Worm (Caenorhabditis elegans) whole organism, L4 larva: Measurements from ENCODE around the gene F42A9.17.

Experiments
- F44E2.7 ChIP-seq: fragments of 200-800 bp; sonication (Bioruptor generic); IDR thresholded peaks from 2 replicates; pipeline ENCODE4 v2.1.2; 2022; ENCODE audit warnings: missing genetic modification characterization, missing compliant biosample characterization
- T20F7.1 ChIP-seq: fragments of 200-800 bp; sonication (Bioruptor generic); optimal IDR thresholded peaks from 2 replicates; lab custom pipeline; 2018; ENCODE audit warnings: mild to moderate bottlenecking, missing genetic modification characterization, missing compliant biosample characterization
- Y105C5A.15 ChIP-seq: fragments of 200-800 bp; sonication (Bioruptor generic); IDR thresholded peaks from 2 replicates; pipeline ENCODE4 v1.3.6; 2022; ENCODE audit warnings: missing genetic modification characterization, missing compliant biosample characterization
- ZK337.2 ChIP-seq: fragments of 200-800 bp; sonication (Bioruptor generic); IDR thresholded peaks from 2 replicates; pipeline ENCODE4 v1.3.6; 2022; ENCODE audit warnings: missing genetic modification reagents, missing genetic modification characterization, missing compliant biosample characterization
- aha-1 ChIP-seq: fragments of 150-350 bp; peaks from one replicate; lab custom pipeline; 2014; ENCODE audit warnings: missing biosample characterization, missing genetic modification characterization
- arid-1 ChIP-seq: fragments of 200-800 bp; sonication (Bioruptor generic); conservative IDR thresholded peaks from 2 replicates; pipeline ENCODE4 v1.3.6; 2022; ENCODE audit warnings: missing genetic modification reagents, missing genetic modification characterization, missing compliant biosample characterization
- attf-4 ChIP-seq: sonication (generic microtip); optimal IDR thresholded peaks from 3 replicates; lab custom pipeline; 2017; ENCODE audit warnings: missing biosample characterization, missing genetic modification characterization
- daf-16 ChIP-seq, 3 experiments: sonication (generic microtip); optimal IDR thresholded peaks; 2 replicates each; lab custom pipeline; 2016 to 2017; ENCODE audit warnings: missing genetic modification characterization in 3 of 3, missing genetic modification reagents in 3 of 3, mild to moderate bottlenecking in 2 of 3, missing compliant biosample characterization in 2 of 3, missing biosample characterization in 1 of 3, moderate library complexity in 1 of 3
- dmd-6 ChIP-seq: fragments of 200-800 bp; sonication (Bioruptor generic); IDR thresholded peaks from 2 replicates; pipeline ENCODE4 v1.3.6; 2022; ENCODE audit warnings: missing genetic modification reagents, missing genetic modification characterization, missing compliant biosample characterization
- dpl-1 ChIP-seq: fragments of 150-350 bp; optimal IDR thresholded peaks from 2 replicates; lab custom pipeline; 2014; ENCODE audit warnings: missing biosample characterization, missing genetic modification reagents, missing genetic modification characterization
- dve-1 ChIP-seq: sonication (generic microtip); optimal IDR thresholded peaks from 2 replicates; lab custom pipeline; 2017; ENCODE audit warnings: antibody characterized with exemption, mild to moderate bottlenecking, missing genetic modification characterization, missing compliant biosample characterization; ENCODE audit not compliant: insufficient read depth
- hif-1 ChIP-seq, 2 experiments: sonication (generic microtip); optimal IDR thresholded peaks; 2 replicates each; lab custom pipeline; 2016 to 2017; ENCODE audit warnings: missing compliant biosample characterization in 2 of 2, missing genetic modification characterization in 2 of 2, missing genetic modification reagents in 2 of 2, missing genotype in 2 of 2, mild to moderate bottlenecking in 1 of 2
- hlh-11 ChIP-seq: fragments of 200-800 bp; sonication (Bioruptor generic); optimal IDR thresholded peaks from 2 replicates; lab custom pipeline; 2018; ENCODE audit warnings: mild to moderate bottlenecking, missing genetic modification characterization, missing compliant biosample characterization
- hlh-30 ChIP-seq: sonication (generic microtip); optimal IDR thresholded peaks from 2 replicates; lab custom pipeline; 2017; ENCODE audit warnings: antibody characterized with exemption, mild to moderate bottlenecking, missing genetic modification characterization, missing compliant biosample characterization; ENCODE audit not compliant: insufficient read depth
- hmg-1.1 ChIP-seq: fragments of 200-800 bp; sonication (Bioruptor generic); IDR thresholded peaks from 2 replicates; pipeline ENCODE4 v1.3.6; 2022; ENCODE audit warnings: missing genetic modification reagents, missing genetic modification characterization, missing compliant biosample characterization
- lin-1 ChIP-seq: fragments of 200-800 bp; sonication (Bioruptor generic); IDR thresholded peaks from 2 replicates; pipeline ENCODE4 v1.3.6; 2022; ENCODE audit warnings: missing genetic modification reagents, missing genetic modification characterization, missing compliant biosample characterization
- lin-13 ChIP-seq: fragments of 150-350 bp; optimal IDR thresholded peaks from 2 replicates; lab custom pipeline; 2014; ENCODE audit warnings: missing biosample characterization, missing genetic modification reagents, missing genetic modification characterization
- lin-29 ChIP-seq: fragments of 200-800 bp; sonication (Bioruptor generic); IDR thresholded peaks from 2 replicates; pipeline ENCODE4 v1.3.6; 2022; ENCODE audit warnings: missing genetic modification reagents, missing genetic modification characterization, missing compliant biosample characterization
- lin-38 ChIP-seq: fragments of 200-800 bp; sonication (Bioruptor generic); IDR thresholded peaks from 2 replicates; pipeline ENCODE4 v1.3.6; 2022; ENCODE audit warnings: missing genetic modification reagents, missing genetic modification characterization, missing compliant biosample characterization
- lin-39 ChIP-seq: fragments of 150-350 bp; optimal IDR thresholded peaks from 2 replicates; lab custom pipeline; 2014; ENCODE audit warnings: missing biosample characterization, missing genetic modification reagents, missing genetic modification characterization
- lsy-2 ChIP-seq, 2 experiments: fragments of 150-350 bp in 1 of 2; sonication (generic microtip) in 1 of 2; optimal IDR thresholded peaks; 2 replicates each; lab custom pipeline; 2014 to 2017; ENCODE audit warnings: missing biosample characterization in 2 of 2, missing genetic modification characterization in 2 of 2
- madf-5 ChIP-seq, 2 experiments: fragments of 200-800 bp; sonication (Bioruptor generic); IDR thresholded peaks; 2 replicates each; pipeline ENCODE4 v1.3.6; 2022; ENCODE audit warnings: missing compliant biosample characterization in 2 of 2, missing genetic modification characterization in 2 of 2
- madf-9 ChIP-seq: fragments of 200-800 bp; sonication (Bioruptor generic); conservative IDR thresholded peaks from 2 replicates; pipeline ENCODE4 v1.3.6; 2022; ENCODE audit warnings: missing genetic modification reagents, missing genetic modification characterization, missing compliant biosample characterization
- mdl-1 ChIP-seq, 2 experiments: fragments of 150-350 bp in 1 of 2; sonication (generic microtip) in 1 of 2; optimal IDR thresholded peaks; 2 replicates each; lab custom pipeline; 2014 to 2017; ENCODE audit warnings: missing biosample characterization in 2 of 2, missing genetic modification characterization in 2 of 2
- mep-1 ChIP-seq: fragments of 150-350 bp; sonication (generic microtip); optimal IDR thresholded peaks from 3 replicates; lab custom pipeline; 2014; ENCODE audit warnings: missing biosample characterization, missing genetic modification characterization
- mxl-2 ChIP-seq: fragments of 200-800 bp; sonication (Bioruptor generic); conservative IDR thresholded peaks from 2 replicates; pipeline ENCODE4 v1.3.6; 2022; ENCODE audit warnings: missing genetic modification reagents, missing genetic modification characterization, missing compliant biosample characterization
- mxl-3 ChIP-seq: fragments of 200-800 bp; sonication (Bioruptor generic); optimal IDR thresholded peaks from 2 replicates; lab custom pipeline; 2018; ENCODE audit warnings: mild to moderate bottlenecking, missing genetic modification characterization, missing compliant biosample characterization
- nhr-102 ChIP-seq: sonication (generic microtip); optimal IDR thresholded peaks from 2 replicates; lab custom pipeline; 2016; ENCODE audit warnings: mild to moderate bottlenecking, missing genetic modification characterization, moderate library complexity, missing compliant biosample characterization
- nhr-11 ChIP-seq: fragments of 150-350 bp; optimal IDR thresholded peaks from 2 replicates; lab custom pipeline; 2014; ENCODE audit warnings: missing biosample characterization, missing genetic modification characterization
- nhr-25 ChIP-seq: sonication (generic microtip); optimal IDR thresholded peaks from 2 replicates; lab custom pipeline; 2017; ENCODE audit warnings: missing genetic modification characterization, mild to moderate bottlenecking, missing compliant biosample characterization, antibody characterized with exemption, moderate library complexity, borderline replicate concordance; ENCODE audit not compliant: insufficient read depth
- nhr-28 ChIP-seq: fragments of 150-350 bp; optimal IDR thresholded peaks from 2 replicates; lab custom pipeline; 2014; ENCODE audit warnings: missing biosample characterization, missing genetic modification characterization
- nhr-48 ChIP-seq: sonication (generic microtip); optimal IDR thresholded peaks from 2 replicates; lab custom pipeline; 2016; ENCODE audit warnings: mild to moderate bottlenecking, missing genetic modification characterization, missing compliant biosample characterization
- nhr-6 ChIP-seq: fragments of 150-350 bp; optimal IDR thresholded peaks from 2 replicates; lab custom pipeline; 2014; ENCODE audit warnings: missing biosample characterization, missing genetic modification characterization
- pha-4 ChIP-seq, 2 experiments: fragments of 150-350 bp in 1 of 2; fragments of 200-800 bp in 1 of 2; sonication (Bioruptor generic) in 1 of 2; IDR thresholded peaks in 1 of 2; optimal IDR thresholded peaks in 1 of 2; 2 replicates each; pipeline versions ENCODE4 v1.3.6 to Lab custom; 2014 to 2022; ENCODE audit warnings: missing genetic modification characterization in 2 of 2, missing genetic modification reagents in 2 of 2, missing biosample characterization in 1 of 2, missing compliant biosample characterization in 1 of 2
- php-3 ChIP-seq: fragments of 200-800 bp; sonication (Bioruptor generic); IDR thresholded peaks from 2 replicates; pipeline ENCODE4 v1.3.6; 2022; ENCODE audit warnings: missing genetic modification reagents, missing genetic modification characterization, missing compliant biosample characterization
- rbr-2 ChIP-seq: sonication (generic microtip); optimal IDR thresholded peaks from 2 replicates; lab custom pipeline; 2016; ENCODE audit warnings: missing genotype, missing genetic modification characterization, missing compliant biosample characterization
- snpc-4 ChIP-seq: fragments of 150-350 bp; optimal IDR thresholded peaks from 2 replicates; lab custom pipeline; 2014; ENCODE audit warnings: missing biosample characterization, missing genetic modification characterization
- tra-1 ChIP-seq: fragments of 200-800 bp; sonication (Bioruptor generic); IDR thresholded peaks from 2 replicates; pipeline ENCODE4 v1.3.6; 2022; ENCODE audit warnings: missing genetic modification reagents, missing genetic modification characterization, missing compliant biosample characterization
- unc-62 ChIP-seq, 3 experiments: fragments of 150-350 bp in 1 of 3; sonication (generic microtip); optimal IDR thresholded peaks in 2 of 3; peaks in 1 of 3; 1 replicate in 1 of 3; 2 replicates in 2 of 3; lab custom pipeline; 2014 to 2017; ENCODE audit warnings: missing biosample characterization in 3 of 3, missing genetic modification characterization in 3 of 3, missing genetic modification reagents in 3 of 3, missing genotype in 1 of 3
- vab-7 ChIP-seq: fragments of 200-800 bp; sonication (Bioruptor generic); IDR thresholded peaks from 2 replicates; pipeline ENCODE4 v1.3.6; 2022; ENCODE audit warnings: missing genetic modification reagents, missing genetic modification characterization, missing compliant biosample characterization

The F42A9.17 gene

ce11 chrIV:8595317-8595716 lies 16.4 kb downstream of the F42A9.17 start, which contains the start of gene Y59H11AR.3:
Gene Y59H11AR.3 (minus strand): TSS chrIV:8595417.
- no peak for TF ChIP-seq mxl-2

DNA sequence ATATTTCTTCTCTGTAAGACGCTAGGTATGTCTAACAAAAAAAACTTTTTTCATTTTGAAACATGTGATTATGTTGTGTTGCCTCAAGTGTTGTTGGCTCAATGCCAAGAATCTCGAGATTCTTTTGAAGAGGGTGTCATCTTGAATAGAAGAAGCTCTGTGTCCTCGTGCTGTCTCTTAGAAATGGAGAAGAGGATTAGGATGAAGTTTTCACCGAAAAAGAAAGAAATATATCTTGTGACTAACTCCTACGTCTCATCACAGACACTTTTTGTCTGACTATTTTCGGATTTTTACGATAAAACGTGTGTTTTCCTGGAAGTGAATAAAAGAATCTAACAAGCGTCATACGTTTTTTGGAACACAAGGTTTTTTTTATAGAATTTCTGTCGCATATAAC lies 24.1 kb downstream of the F42A9.17 start:
- no peak for TF ChIP-seq Y105C5A.15 (GFP tag; lab: Robert Waterston, UW)
- no peak for TF ChIP-seq lin-39 (tag; lab: Kevin White, UChicago)
- TF ChIP-seq hlh-30 (tag; lab: Kevin White, UChicago): peak; percentile 60
- TF ChIP-seq nhr-11 (tag; lab: Kevin White, UChicago): no peak
- no peak for TF ChIP-seq lin-1 (GFP tag; lab: Robert Waterston, UW)
- no peak for TF ChIP-seq lin-29 (GFP tag; lab: Robert Waterston, UW)
- TF ChIP-seq hmg-1.1 (GFP tag; lab: Robert Waterston, UW): no peak
- TF ChIP-seq snpc-4: no peak
- no peak for TF ChIP-seq arid-1 (GFP tag; lab: Robert Waterston, UW)
- TF ChIP-seq madf-9 (GFP tag; lab: Robert Waterston, UW): no peak
- no peak for TF ChIP-seq unc-62 (GFP tag; optimal IDR thresholded peaks at IDR 0.05 in 1 of 2; lab: Kevin White, UChicago)
- TF ChIP-seq unc-62 (tag; optimal IDR thresholded peaks at IDR 0.05; lab: Kevin White, UChicago): no peak
- TF ChIP-seq lsy-2 (tag; optimal IDR thresholded peaks at IDR 0.05; lab: Kevin White, UChicago): peak in 1 of 2 experiments; percentile 33

- peak; percentile 53 for TF ChIP-seq dmd-6 (GFP tag; lab: Robert Waterston, UW)
- TF ChIP-seq nhr-6: peak; percentile 10
- TF ChIP-seq lin-38 (GFP tag; lab: Robert Waterston, UW): no peak
- TF ChIP-seq nhr-102 (tag; lab: Kevin White, UChicago): peak; percentile 21
- peak; percentile 71 for TF ChIP-seq nhr-11 (tag; lab: Kevin White, UChicago)
- TF ChIP-seq attf-4 (tag; lab: Kevin White, UChicago): peak; percentile 58
- TF ChIP-seq nhr-48 (tag; lab: Kevin White, UChicago): peak; percentile 92
- no peak for TF ChIP-seq T20F7.1 (GFP tag; lab: Kevin White, UChicago)
- TF ChIP-seq aha-1 (tag; lab: Kevin White, UChicago): peak; percentile 89
- peak; percentile 71 for TF ChIP-seq hlh-11 (tag; lab: Kevin White, UChicago)
- TF ChIP-seq unc-62 (GFP tag; optimal IDR thresholded peaks at IDR 0.05 in 1 of 2; lab: Kevin White, UChicago): peak in 1 of 2 experiments; percentile 84
- TF ChIP-seq unc-62 (tag; optimal IDR thresholded peaks at IDR 0.05; lab: Kevin White, UChicago): peak; percentile 48
- TF ChIP-seq hlh-30 (tag; lab: Kevin White, UChicago): peak; percentile 50
- TF ChIP-seq hmg-1.1 (GFP tag; lab: Robert Waterston, UW): no peak; the same call in 1 of the 2 replicates
- peak in 1 of 2 experiments; percentile 23 for TF ChIP-seq hif-1 (tag; optimal IDR thresholded peaks at IDR 0.05; lab: Kevin White, UChicago)
- peak in 1 of 2 experiments; percentile 20 for TF ChIP-seq daf-16 (GFP tag; optimal IDR thresholded peaks at IDR 0.05; lab: Kevin White, UChicago)
- TF ChIP-seq daf-16 (tag; optimal IDR thresholded peaks at IDR 0.05; lab: Kevin White, UChicago): peak; percentile 10
- 0 out of 2 replicates have a peak, but pooled peaks have one; percentile 31 for TF ChIP-seq vab-7 (GFP tag; lab: Robert Waterston, UW)
- peak; percentile 33 for TF ChIP-seq dve-1 (tag; lab: Kevin White, UChicago)
- peak; percentile 55 for TF ChIP-seq nhr-28
- peak; percentile 75 for TF ChIP-seq mep-1
- TF ChIP-seq F44E2.7 (GFP tag; lab: Robert Waterston, UW): no peak
- TF ChIP-seq mdl-1 (tag; optimal IDR thresholded peaks at IDR 0.05; lab: Kevin White, UChicago): peak in 1 of 2 experiments; percentile 26
- 0 out of 2 replicates have a peak, but pooled peaks have one; percentile 12 for TF ChIP-seq php-3 (GFP tag; lab: Robert Waterston, UW)
- no peak for TF ChIP-seq madf-5 (GFP tag; IDR thresholded peaks at IDR 0.05; lab: Robert Waterston, UW)
- TF ChIP-seq tra-1 (GFP tag; lab: Robert Waterston, UW): no peak
- peak; percentile 9 for TF ChIP-seq nhr-25
- no peak for TF ChIP-seq lin-1 (GFP tag; lab: Robert Waterston, UW)
- TF ChIP-seq pha-4 (GFP tag; IDR thresholded peaks at IDR 0.05; lab: Robert Waterston, UW): no peak
- TF ChIP-seq pha-4 (tag; optimal IDR thresholded peaks at IDR 0.05; lab: Kevin White, UChicago): peak; percentile 40
- TF ChIP-seq lin-13 (GFP tag; lab: Kevin White, UChicago): peak; percentile 50
- peak; percentile 30 to 51 for TF ChIP-seq lsy-2 (tag; optimal IDR thresholded peaks at IDR 0.05; lab: Kevin White, UChicago)
- TF ChIP-seq rbr-2 (tag; lab: Kevin White, UChicago): peak; percentile 71
- peak; percentile 29 for TF ChIP-seq mxl-3 (GFP tag; lab: Kevin White, UChicago)
- peak; percentile 54 for TF ChIP-seq dpl-1
- TF ChIP-seq ZK337.2 (GFP tag; lab: Robert Waterston, UW): peak; percentile 54; the same call in 1 of the 2 replicates
These were observed 24.7 kb downstream of the F42A9.17 start for ce11 chrIV:8587057-8587456.
